Fruit fly (Drosophila melanogaster): ENCODE results near the gene CG42249.

Gene CG42249

dm6 chrX:11081242-11081641, 14.8 kb upstream of the CG42249 start:
- no peak for TF ChIP-seq dimm (GFP tag; IDR thresholded peaks at IDR 0.05)
- peak; percentile 49 for TF ChIP-seq CG10209 (GFP tag; optimal IDR thresholded peaks at IDR 0.05)
- no peak for TF ChIP-seq CG3163 (GFP tag; optimal IDR thresholded peaks at IDR 0.05)
- TF ChIP-seq CG13123 (GFP tag; optimal IDR thresholded peaks at IDR 0.05) = no peak
- TF ChIP-seq CG31441 (GFP tag; IDR thresholded peaks at IDR 0.05) = peak; percentile 40; the same call in 1 of the 2 replicates
- peak in 1 of 2 experiments; percentile 36 for TF ChIP-seq Pdp1 (GFP tag; optimal IDR thresholded peaks at IDR 0.05)
- peak; percentile 20 for TF ChIP-seq zen (tag; optimal IDR thresholded peaks at IDR 0.05)
- TF ChIP-seq Taf1 (GFP tag; IDR thresholded peaks at IDR 0.05) = peak; percentile 22; the same call in 1 of the 2 replicates
- peak; percentile 33 for TF ChIP-seq CG18619 (GFP tag; optimal IDR thresholded peaks at IDR 0.05)
- peak; percentile 49 for TF ChIP-seq phol (tag; optimal IDR thresholded peaks at IDR 0.05)
- peak; percentile 55; the same call in 1 of the 2 replicates for TF ChIP-seq lmd (GFP tag; IDR thresholded peaks at IDR 0.05)
- peak; percentile 61 for TF ChIP-seq bcd (GFP tag; optimal IDR thresholded peaks at IDR 0.05)
- TF ChIP-seq seq (GFP tag; IDR thresholded peaks at IDR 0.05) = peak; percentile 48; the same call in 1 of the 2 replicates
- TF ChIP-seq CoRest (tag; optimal IDR thresholded peaks at IDR 0.05) = peak; percentile 69
- TF ChIP-seq Hsf (GFP tag; optimal IDR thresholded peaks at IDR 0.05) = peak; percentile 26
- peak in 1 of 2 experiments; percentile 57 for TF ChIP-seq dpn (GFP tag; optimal IDR thresholded peaks at IDR 0.05)
- no peak for TF ChIP-seq pan (optimal IDR thresholded peaks at IDR 0.05)
- no peak for TF ChIP-seq pan (GFP tag; optimal IDR thresholded peaks at IDR 0.05 in 1 of 2, IDR thresholded peaks at IDR 0.05 in 1 of 2)
- TF ChIP-seq CG18764 (GFP tag; optimal IDR thresholded peaks at IDR 0.05) = no peak
- TF ChIP-seq vvl (GFP tag; IDR thresholded peaks at IDR 0.05) = peak; percentile 47; the same call in 1 of the 2 replicates
- no peak for TF ChIP-seq Adf1 (GFP tag; IDR thresholded peaks at IDR 0.05)
- TF ChIP-seq dysf (GFP tag; IDR thresholded peaks at IDR 0.05) = peak; percentile 70
- TF ChIP-seq CG18011 (GFP tag; optimal IDR thresholded peaks at IDR 0.05) = no peak
- TF ChIP-seq CG12155 (GFP tag; optimal IDR thresholded peaks at IDR 0.05) = no peak
- TF ChIP-seq tin (GFP tag; optimal IDR thresholded peaks at IDR 0.05) = peak; percentile 34
- TF ChIP-seq tna (GFP tag; IDR thresholded peaks at IDR 0.05; ENCODE audit: partially characterized antibody) = no peak
- peak; percentile 27 for TF ChIP-seq ATbp (GFP tag; optimal IDR thresholded peaks at IDR 0.05)
- peak; percentile 25 for TF ChIP-seq mam (GFP tag; optimal IDR thresholded peaks at IDR 0.05)
- TF ChIP-seq Max (GFP tag; optimal IDR thresholded peaks at IDR 0.05) = peak; percentile 8
- peak; percentile 7 for TF ChIP-seq CG15011 (GFP tag; optimal IDR thresholded peaks at IDR 0.05)
- no peak for TF ChIP-seq Opbp (GFP tag; IDR thresholded peaks at IDR 0.05; ENCODE audit: partially characterized antibody)
- peak; percentile 31; the same call in 1 of the 2 replicates for TF ChIP-seq CG32532 (GFP tag; IDR thresholded peaks at IDR 0.05)
- TF ChIP-seq HLH3B (GFP tag; IDR thresholded peaks at IDR 0.05) = peak; percentile 28; the same call in 1 of the 2 replicates
- TF ChIP-seq CG18476 (GFP tag; optimal IDR thresholded peaks at IDR 0.05) = peak; percentile 9
- peak; percentile 19 for TF ChIP-seq Chrac-16 (GFP tag; optimal IDR thresholded peaks at IDR 0.05)
- peak; percentile 67 for TF ChIP-seq Hmr (GFP tag; optimal IDR thresholded peaks at IDR 0.05)
- TF ChIP-seq CG2120 (GFP tag; optimal IDR thresholded peaks at IDR 0.05) = peak; percentile 64
- no peak for TF ChIP-seq maf-S (GFP tag; optimal IDR thresholded peaks at IDR 0.05)
- peak; percentile 24 for TF ChIP-seq CG9727 (GFP tag; optimal IDR thresholded peaks at IDR 0.05)
- TF ChIP-seq CG5180 (GFP tag; optimal IDR thresholded peaks at IDR 0.05) = no peak
- peak; percentile 19 for TF ChIP-seq Dek (tag; optimal IDR thresholded peaks at IDR 0.05)
- peak; percentile 9 for TF ChIP-seq Hr3 (GFP tag; optimal IDR thresholded peaks at IDR 0.05)
- peak; percentile 27 for TF ChIP-seq HHEX (GFP tag; optimal IDR thresholded peaks at IDR 0.05)
- peak; percentile 57 for TF ChIP-seq CG17385 (GFP tag; optimal IDR thresholded peaks at IDR 0.05)
- peak; percentile 58 for TF ChIP-seq Fer3 (tag; optimal IDR thresholded peaks at IDR 0.05)
- TF ChIP-seq Rx (GFP tag; IDR thresholded peaks at IDR 0.05) = no peak; the same call in 1 of the 2 replicates
- peak; percentile 69; the same call in 1 of the 3 replicates for TF ChIP-seq CG11695 (GFP tag; IDR thresholded peaks at IDR 0.05)
- TF ChIP-seq CG9932 (GFP tag; IDR thresholded peaks at IDR 0.05) = 0 out of 2 replicates have a peak, but pooled peaks have one; percentile 21
- peak; percentile 13 for TF ChIP-seq pho (GFP tag; optimal IDR thresholded peaks at IDR 0.05)
- peak; percentile 5 for TF ChIP-seq CG12071 (GFP tag; optimal IDR thresholded peaks at IDR 0.05)

Measured in whole organism, embryonic.